Worm (Caenorhabditis elegans) whole organism, young adult: ENCODE data around the gene tig-2.

Experiments used
- F10E7.11 ChIP-seq: sonication (generic microtip); optimal IDR thresholded peaks from 2 replicates; lab custom pipeline; 2017; ENCODE audit warnings: mild to moderate bottlenecking, missing genetic modification characterization, moderate library complexity, missing compliant biosample characterization
- F37B4.10 ChIP-seq: fragments of 200-800 bp; sonication (Bioruptor generic); IDR thresholded peaks from 2 replicates; pipeline ENCODE4 v1.3.6; 2022; ENCODE audit warnings: missing genetic modification characterization, missing compliant biosample characterization
- Y79H2A.3 ChIP-seq: fragments of 200-800 bp; sonication (Bioruptor generic); conservative IDR thresholded peaks from 2 replicates; pipeline ENCODE4 v1.3.6; 2022; ENCODE audit warnings: missing genetic modification reagents, missing genetic modification characterization, missing compliant biosample characterization
- lin-54 ChIP-seq: fragments of 200-800 bp; sonication (Bioruptor generic); optimal IDR thresholded peaks from 2 replicates; lab custom pipeline; 2018; ENCODE audit warnings: mild to moderate bottlenecking, missing genetic modification characterization, missing compliant biosample characterization
- madf-10 ChIP-seq: sonication (generic microtip); optimal IDR thresholded peaks from 2 replicates; lab custom pipeline; 2016; ENCODE audit warnings: mild to moderate bottlenecking, missing genetic modification characterization, missing compliant biosample characterization
- madf-3 ChIP-seq: fragments of 200-800 bp; sonication (Bioruptor generic); IDR thresholded peaks from 2 replicates; pipeline ENCODE4 v1.3.6; 2022; ENCODE audit warnings: missing genetic modification reagents, missing genetic modification characterization, missing compliant biosample characterization
- pbrm-1 ChIP-seq: fragments of 200-800 bp; sonication (Bioruptor generic); IDR thresholded peaks from 2 replicates; pipeline ENCODE4 v1.3.6; 2022; ENCODE audit warnings: missing genetic modification reagents, missing genetic modification characterization, missing compliant biosample characterization

ce11 chrV:4769633-4770032, 39.7 kb upstream of the tig-2 start, which contains the start of gene C18G1.9:
- TF ChIP-seq pbrm-1 (GFP tag; lab: Robert Waterston, UW) (no peak), madf-3 (no peak), madf-10 (tag; lab: Kevin White, UChicago) (no peak), lin-54 (GFP tag; lab: Kevin White, UChicago) (no peak), F10E7.11 (no peak), Y79H2A.3 (GFP tag; lab: Robert Waterston, UW) (no peak), F37B4.10 (GFP tag; lab: Robert Waterston, UW) (no peak)
